Fruit fly (Drosophila melanogaster) whole organism, prepupa: ENCODE results near the gene CG7126.

Source experiments
- CG1621 ChIP-seq: fragments of 200-800 bp; sonication (Bioruptor generic); optimal IDR thresholded peaks from 3 replicates; lab custom pipeline; 2018; ENCODE audit warnings: missing biosample characterization, mild to moderate bottlenecking, missing genetic modification characterization
- CG8319 ChIP-seq: fragments of 200-800 bp; sonication (Bioruptor generic); optimal IDR thresholded peaks from 3 replicates; lab custom pipeline; 2016; ENCODE audit warnings: missing biosample characterization, missing genetic modification characterization
- CG8632 ChIP-seq: fragments of 200-800 bp; sonication (Bioruptor generic); optimal IDR thresholded peaks from 3 replicates; lab custom pipeline; 2016; ENCODE audit warnings: missing biosample characterization, missing genetic modification characterization
- Eip93F ChIP-seq: fragments of 200-800 bp; sonication (Bioruptor generic); optimal IDR thresholded peaks from 2 replicates; lab custom pipeline; 2016; ENCODE audit warnings: missing biosample characterization, mild to moderate bottlenecking, missing genetic modification characterization
- Sox102F ChIP-seq: fragments of 200-800 bp; sonication (Bioruptor generic); optimal IDR thresholded peaks from 2 replicates; lab custom pipeline; 2016; ENCODE audit warnings: missing biosample characterization, mild to moderate bottlenecking, missing genetic modification characterization
- fd85E ChIP-seq: fragments of 200-800 bp; sonication (Bioruptor generic); optimal IDR thresholded peaks from 3 replicates; lab custom pipeline; 2016; ENCODE audit warnings: missing biosample characterization, missing genetic modification characterization

DNA sequence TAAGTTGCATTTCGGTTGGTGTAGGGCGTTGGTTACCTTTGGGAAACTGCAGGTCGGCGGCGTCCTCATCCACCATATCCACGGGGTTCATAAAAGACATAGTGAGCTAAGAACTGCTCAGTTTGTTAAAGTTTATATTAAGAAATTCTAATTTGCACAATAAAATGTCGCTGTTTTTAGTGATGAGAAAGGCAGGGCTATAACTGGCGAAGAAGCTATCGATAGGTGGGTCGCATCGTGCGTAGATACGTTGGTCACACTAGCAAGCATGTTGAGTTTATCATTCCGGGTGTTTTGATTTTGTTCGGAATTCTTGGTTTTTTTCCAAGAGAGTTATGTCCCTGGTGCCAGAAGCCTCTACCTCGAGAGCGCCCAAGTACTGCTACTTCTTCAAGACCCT is 47.4 kb downstream of the CG7126 start, which contains the start of the genes Ada2a, Polr2D, Tgs1 and moi:
- TF ChIP-seq CG1621 (tag; lab: Kevin White, UChicago) (peak; percentile 82), Sox102F (no peak), CG8632 (no peak), CG8319 (no peak), Eip93F (GFP tag; lab: Kevin White, UChicago) (no peak), fd85E (GFP tag; lab: Kevin White, UChicago) (no peak)
